Fruit fly (Drosophila melanogaster) whole organism, adult: ENCODE results near the gene RanBP3.

ENCODE experiments used
- CG11617 ChIP-seq: fragments of 200-800 bp; sonication (Bioruptor generic); optimal IDR thresholded peaks from 2 replicates; lab custom pipeline; 2017; ENCODE audit warnings: mild to moderate bottlenecking, missing biosample characterization, missing genetic modification reagents, missing genetic modification characterization
- CG12768 ChIP-seq: fragments of 200-800 bp; sonication (Bioruptor generic); optimal IDR thresholded peaks from 2 replicates; lab custom pipeline; 2017; ENCODE audit warnings: missing biosample characterization, missing genetic modification characterization, mild to moderate bottlenecking, moderate library complexity, missing genetic modification reagents
- CG14711 ChIP-seq: fragments of 200-800 bp; sonication (Bioruptor generic); optimal IDR thresholded peaks from 2 replicates; lab custom pipeline; 2018; ENCODE audit warnings: missing biosample characterization, mild to moderate bottlenecking, missing genetic modification characterization, moderate library complexity
- CG1620 ChIP-seq: fragments of 200-800 bp; sonication (Bioruptor generic); optimal IDR thresholded peaks from 2 replicates; lab custom pipeline; 2016; ENCODE audit warnings: missing biosample characterization, missing genetic modification characterization
- CG33017 ChIP-seq: fragments of 200-800 bp; sonication (Bioruptor generic); optimal IDR thresholded peaks from 2 replicates; lab custom pipeline; 2018; ENCODE audit warnings: missing biosample characterization, mild to moderate bottlenecking, missing genetic modification characterization, moderate library complexity
- CG5204 ChIP-seq: fragments of 200-800 bp; sonication (Bioruptor generic); optimal IDR thresholded peaks from 2 replicates; lab custom pipeline; 2016; ENCODE audit warnings: missing biosample characterization, missing genetic modification characterization
- CG7045 ChIP-seq: fragments of 200-800 bp; sonication (Bioruptor generic); optimal IDR thresholded peaks from 2 replicates; lab custom pipeline; 2017; ENCODE audit warnings: missing biosample characterization, mild to moderate bottlenecking, missing genetic modification characterization
- CG7101 ChIP-seq: fragments of 200-800 bp; sonication (Bioruptor generic); optimal IDR thresholded peaks from 2 replicates; lab custom pipeline; 2018; ENCODE audit warnings: missing biosample characterization, mild to moderate bottlenecking, missing genetic modification characterization, moderate library complexity
- Clk ChIP-seq: fragments of 200-800 bp; sonication (Bioruptor generic); optimal IDR thresholded peaks from 2 replicates; lab custom pipeline; 2017; ENCODE audit warnings: missing biosample characterization, missing genetic modification characterization
- Crg-1 ChIP-seq: fragments of 200-800 bp; sonication (Bioruptor generic); optimal IDR thresholded peaks from 2 replicates; lab custom pipeline; 2016; ENCODE audit warnings: missing biosample characterization, missing genetic modification characterization
- Hr96 ChIP-seq: fragments of 200-800 bp; sonication (Bioruptor generic); optimal IDR thresholded peaks from 2 replicates; lab custom pipeline; 2016; ENCODE audit warnings: missing biosample characterization, missing genetic modification characterization
- Mnt ChIP-seq: fragments of 200-800 bp; sonication (Bioruptor generic); optimal IDR thresholded peaks from 2 replicates; lab custom pipeline; 2016; ENCODE audit warnings: missing biosample characterization, mild to moderate bottlenecking, missing genetic modification characterization
- bab1 ChIP-seq: fragments of 200-800 bp; sonication (Bioruptor generic); optimal IDR thresholded peaks from 3 replicates; lab custom pipeline; 2019; ENCODE audit warnings: missing biosample characterization, mild to moderate bottlenecking, missing genetic modification characterization, moderate library complexity
- cic ChIP-seq: fragments of 200-800 bp; sonication (Bioruptor generic); optimal IDR thresholded peaks from 2 replicates; lab custom pipeline; 2017; ENCODE audit warnings: missing biosample characterization, mild to moderate bottlenecking, missing genetic modification characterization, moderate library complexity
- cnc ChIP-seq, 2 experiments: fragments of >200 bp; optimal IDR thresholded peaks; 2 replicates each; lab custom pipeline; 2017
- kay ChIP-seq: fragments of 200-800 bp; sonication (Bioruptor generic); peaks from one replicate; lab custom pipeline; 2016; ENCODE audit warnings: missing biosample characterization, missing genetic modification characterization, borderline replicate concordance
- ovo ChIP-seq: fragments of 200-800 bp; sonication (Bioruptor generic); optimal IDR thresholded peaks from 2 replicates; lab custom pipeline; 2016; ENCODE audit warnings: missing biosample characterization, missing genetic modification characterization
- pad ChIP-seq: fragments of 200-800 bp; sonication (Bioruptor generic); optimal IDR thresholded peaks from 3 replicates; lab custom pipeline; 2017; ENCODE audit warnings: missing biosample characterization, missing genetic modification characterization, mild to moderate bottlenecking, moderate library complexity, missing genetic modification reagents
- tj ChIP-seq: fragments of 200-800 bp; sonication (Bioruptor generic); optimal IDR thresholded peaks from 3 replicates; lab custom pipeline; 2017; ENCODE audit warnings: missing biosample characterization, mild to moderate bottlenecking, missing genetic modification characterization, moderate library complexity
- toe ChIP-seq: fragments of 200-800 bp; sonication (Bioruptor generic); optimal IDR thresholded peaks from 2 replicates; lab custom pipeline; 2016; ENCODE audit warnings: missing biosample characterization, missing genetic modification characterization

Gene RanBP3

DNA sequence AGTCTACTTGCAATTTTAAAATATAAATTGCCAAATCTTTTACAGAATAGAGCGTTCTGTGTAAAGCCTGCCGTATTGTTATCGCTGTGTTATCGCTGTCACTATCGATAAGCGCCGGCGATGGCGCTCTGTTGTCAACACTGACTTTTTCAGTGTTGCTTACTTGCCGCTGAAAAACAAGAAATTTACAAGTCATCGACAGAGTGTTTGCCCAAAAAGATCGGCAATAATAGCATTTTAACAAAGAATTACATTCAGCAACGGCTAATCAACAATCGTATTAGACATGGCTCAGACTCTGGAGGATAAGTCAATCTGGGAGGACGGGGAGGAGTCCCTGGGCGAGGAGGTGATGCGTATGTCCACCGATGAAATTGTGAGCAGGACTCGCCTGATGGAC lies at the start of gene RanBP3, which contains the start of gene Rpt5:
TSS of gene RanBP3 (minus strand) at position 107 of the 400 bp plus-strand sequence.
TSS of gene Rpt5 (plus strand) at position 149 of the 400 bp plus-strand sequence.
- peak; percentile 70 for TF ChIP-seq CG11617 (GFP tag; lab: Kevin White, UChicago)
- peak; percentile 86 for TF ChIP-seq CG12768
- peak; percentile 75 for TF ChIP-seq CG14711
- TF ChIP-seq CG7045, result peak; percentile 55
- peak; percentile 81 for TF ChIP-seq Crg-1 (GFP tag; lab: Kevin White, UChicago)
- TF ChIP-seq CG5204 (GFP tag; lab: Kevin White, UChicago), result no peak
- TF ChIP-seq pad (GFP tag; lab: Kevin White, UChicago), result peak; percentile 77
- peak; percentile 26 for TF ChIP-seq toe
- peak; percentile 12 for TF ChIP-seq ovo (GFP tag; lab: Kevin White, UChicago)
- peak; percentile 37 for TF ChIP-seq cic
- TF ChIP-seq CG33017, result peak; percentile 59
- peak; percentile 40 for TF ChIP-seq Clk (GFP tag; lab: Kevin White, UChicago)
- TF ChIP-seq bab1 (GFP tag; lab: Kevin White, UChicago), result peak; percentile 67
- no peak for TF ChIP-seq kay
- no peak for TF ChIP-seq Hr96 (GFP tag; lab: Kevin White, UChicago)
- TF ChIP-seq tj, result no peak
- TF ChIP-seq CG1620 (GFP tag; lab: Kevin White, UChicago), result peak; percentile 82
- TF ChIP-seq cnc (optimal IDR thresholded peaks at IDR 0.05; lab: Kevin White, UChicago), result peak; percentile 56 to 92
- TF ChIP-seq Mnt, result peak; percentile 68
- peak; percentile 80 for TF ChIP-seq CG7101 (tag; lab: Kevin White, UChicago)

dm6 chr3R:23791491-23791890 lies 38.9 kb upstream of the RanBP3 start:
- TF ChIP-seq pad (GFP tag; lab: Kevin White, UChicago) (no peak), CG7045 (no peak), CG33017 (no peak), kay (no peak), Hr96 (GFP tag; lab: Kevin White, UChicago) (no peak), Clk (GFP tag; lab: Kevin White, UChicago) (no peak), CG14711 (no peak), CG7101 (tag; lab: Kevin White, UChicago) (no peak), bab1 (GFP tag; lab: Kevin White, UChicago) (no peak), cnc (optimal IDR thresholded peaks at IDR 0.05; lab: Kevin White, UChicago) (no peak), CG1620 (GFP tag; lab: Kevin White, UChicago) (no peak), cic (no peak), toe (no peak), Crg-1 (GFP tag; lab: Kevin White, UChicago) (no peak), ovo (GFP tag; lab: Kevin White, UChicago) (no peak), Mnt (no peak)

DNA sequence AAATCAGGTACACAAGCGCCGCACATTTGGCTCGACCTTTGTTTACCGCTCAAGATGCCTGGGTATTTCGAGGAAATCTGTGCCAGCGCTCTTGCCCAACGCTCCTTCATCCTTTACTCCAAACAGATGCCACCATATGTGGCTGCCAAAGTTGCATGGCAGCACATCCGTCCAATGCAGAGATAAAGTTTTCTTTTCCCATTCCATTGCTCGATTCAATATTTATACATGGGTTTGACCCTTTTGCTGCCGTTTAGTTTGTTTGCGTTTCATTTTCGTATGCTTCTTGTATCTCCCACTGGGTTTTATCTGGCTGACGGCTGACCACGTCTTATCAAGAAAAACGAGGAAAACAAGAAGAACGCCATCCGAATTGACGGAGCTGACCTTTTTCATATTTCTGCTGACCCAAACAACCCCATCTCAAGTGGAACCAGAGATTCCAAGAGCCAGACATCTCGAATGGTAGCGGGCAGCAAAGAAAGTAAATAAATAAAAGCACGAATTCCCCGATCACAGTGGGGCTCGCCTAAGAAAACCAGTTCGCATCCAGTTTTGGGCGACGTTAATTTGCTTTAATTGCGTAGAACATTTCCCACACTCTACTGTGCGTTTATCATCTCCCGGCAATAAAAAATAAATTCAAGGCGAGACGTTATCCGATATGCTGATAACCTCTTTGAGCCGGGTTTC lies 38.0 kb upstream of the RanBP3 start:
- TF ChIP-seq tj (no peak), CG1620 (GFP tag; lab: Kevin White, UChicago) (no peak), Clk (GFP tag; lab: Kevin White, UChicago) (no peak), CG14711 (no peak), CG7101 (tag; lab: Kevin White, UChicago) (no peak), CG33017 (no peak), CG5204 (GFP tag; lab: Kevin White, UChicago) (no peak), ovo (GFP tag; lab: Kevin White, UChicago) (no peak), toe (no peak), cic (no peak), cnc (optimal IDR thresholded peaks at IDR 0.05; lab: Kevin White, UChicago) (no peak)

dm6 chr3R:23789584-23789983 lies 37.0 kb upstream of the RanBP3 start:
- TF ChIP-seq CG1620 (GFP tag; lab: Kevin White, UChicago) (no peak), ovo (GFP tag; lab: Kevin White, UChicago) (no peak), CG14711 (peak; percentile 27)

DNA sequence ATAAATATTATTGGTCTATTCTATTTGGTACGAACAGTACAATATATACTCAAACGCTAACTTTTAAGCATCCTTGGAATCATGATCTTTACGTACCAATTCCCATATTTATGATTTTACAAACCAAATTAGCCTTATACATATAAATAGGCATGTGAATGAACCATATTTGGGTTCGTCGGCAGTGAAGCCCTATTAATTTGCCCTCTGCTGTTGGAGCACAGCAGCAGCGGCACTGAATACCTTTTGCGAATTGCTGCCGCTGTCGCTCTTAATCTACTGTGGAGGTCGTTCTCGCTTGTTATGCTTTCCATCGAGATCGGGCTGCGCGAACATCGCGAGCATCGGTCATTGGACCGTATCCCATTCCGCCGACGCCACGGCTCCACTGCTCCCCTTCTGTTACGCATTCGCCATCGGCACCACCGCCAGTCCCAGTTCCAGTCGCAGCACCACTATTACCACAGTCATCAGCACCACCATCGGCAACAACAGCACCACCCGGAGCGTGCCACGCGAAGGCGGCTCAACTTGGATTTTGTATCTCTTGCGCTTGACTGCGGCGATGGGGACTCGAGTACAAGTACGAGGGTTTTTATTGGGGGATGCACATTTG lies 35.9 kb upstream of the RanBP3 start:
- TF ChIP-seq CG7045 (no peak), toe (no peak), CG11617 (GFP tag; lab: Kevin White, UChicago) (no peak), CG14711 (no peak), CG1620 (GFP tag; lab: Kevin White, UChicago) (no peak), tj (no peak), CG5204 (GFP tag; lab: Kevin White, UChicago) (no peak), pad (GFP tag; lab: Kevin White, UChicago) (no peak), cic (no peak)

DNA sequence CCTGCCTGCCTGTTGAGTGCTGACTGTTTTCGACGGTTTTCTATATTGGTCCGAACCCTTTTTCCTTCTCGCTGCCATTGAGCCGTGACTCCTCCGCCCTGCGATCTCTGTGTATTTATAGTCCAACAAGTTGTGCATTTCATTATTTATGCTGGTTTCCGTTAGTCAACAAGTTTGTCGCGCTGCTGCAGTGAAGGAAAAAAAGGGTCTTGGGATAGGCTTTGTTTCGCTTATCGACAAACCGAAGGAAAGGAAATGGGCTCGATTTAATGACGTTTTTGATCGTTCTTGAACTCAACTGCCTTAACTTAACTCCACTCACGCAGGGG lies 35.0 kb upstream of the RanBP3 start:
- no peak for TF ChIP-seq tj
- TF ChIP-seq CG7101 (tag; lab: Kevin White, UChicago), result no peak
- peak; percentile 20 for TF ChIP-seq kay
- TF ChIP-seq toe, result no peak
